Worm (Caenorhabditis elegans) whole organism, mixed stage, embryonic: ENCODE measurements around the gene kin-21.

Experiments
- ceh-83 ChIP-seq: fragments of 200-800 bp; sonication (Bioruptor generic); optimal IDR thresholded peaks from 2 replicates; lab custom pipeline; 2018; ENCODE audit warnings: mild to moderate bottlenecking, missing genetic modification characterization, missing compliant biosample characterization
- elt-1 ChIP-seq: sonication (generic microtip); optimal IDR thresholded peaks from 2 replicates; lab custom pipeline; 2017; ENCODE audit warnings: missing genetic modification characterization, mild to moderate bottlenecking, missing compliant biosample characterization, antibody characterized with exemption, moderate library complexity, borderline replicate concordance; ENCODE audit not compliant: insufficient read depth
- elt-3 ChIP-seq: fragments of 150-350 bp; optimal IDR thresholded peaks from 2 replicates; lab custom pipeline; 2014; ENCODE audit warnings: missing biosample characterization, missing genetic modification characterization
- lin-13 ChIP-seq: fragments of 150-350 bp; optimal IDR thresholded peaks from 2 replicates; lab custom pipeline; 2014; ENCODE audit warnings: missing biosample characterization, missing genetic modification characterization
- nhr-237 ChIP-seq: fragments of 150-350 bp; optimal IDR thresholded peaks from 2 replicates; lab custom pipeline; 2014; ENCODE audit warnings: missing biosample characterization, missing genetic modification characterization
- nhr-28 ChIP-seq: fragments of 150-350 bp; optimal IDR thresholded peaks from 2 replicates; lab custom pipeline; 2014; ENCODE audit warnings: missing biosample characterization, missing genetic modification characterization
- pha-4 ChIP-seq: fragments of 150-350 bp; optimal IDR thresholded peaks from 2 replicates; lab custom pipeline; 2018; ENCODE audit warnings: missing biosample characterization, missing genetic modification reagents, missing genetic modification characterization
- snpc-4 ChIP-seq: fragments of 150-350 bp; optimal IDR thresholded peaks from 2 replicates; lab custom pipeline; 2014; ENCODE audit warnings: missing biosample characterization, missing genetic modification characterization
- sptf-1 ChIP-seq: sonication (generic microtip); optimal IDR thresholded peaks from 2 replicates; lab custom pipeline; 2017; ENCODE audit warnings: mild to moderate bottlenecking, missing genetic modification characterization, moderate library complexity, missing compliant biosample characterization
- unc-39 ChIP-seq: fragments of 150-350 bp; optimal IDR thresholded peaks from 2 replicates; lab custom pipeline; 2014; ENCODE audit warnings: missing biosample characterization, missing genetic modification characterization

- no peak for TF ChIP-seq elt-1 (tag; lab: Kevin White, UChicago)
- TF ChIP-seq nhr-237 (tag; lab: Kevin White, UChicago): no peak
- TF ChIP-seq snpc-4 (tag; lab: Kevin White, UChicago): no peak
- no peak for TF ChIP-seq nhr-28 (tag; lab: Kevin White, UChicago)
- no peak for TF ChIP-seq lin-13 (tag; lab: Kevin White, UChicago)
- TF ChIP-seq ceh-83 (GFP tag; lab: Kevin White, UChicago): no peak
- no peak for TF ChIP-seq elt-3 (tag; lab: Kevin White, UChicago)
- TF ChIP-seq sptf-1: no peak
- no peak for TF ChIP-seq pha-4 (tag; lab: Kevin White, UChicago)
- TF ChIP-seq unc-39: no peak
These were observed 11.1 kb downstream of the kin-21 start, which contains the start of gene nspd-2 for ce11 chrIV:9843760-9844159.
